Worm (Caenorhabditis elegans) whole organism, L3 larva: ENCODE measurements around the gene cpg-19.

ENCODE experiments used
- ceh-9 ChIP-seq: sonication (generic microtip); optimal IDR thresholded peaks from 2 replicates; lab custom pipeline; 2018; ENCODE audit warnings: missing biosample characterization, missing genetic modification characterization
- elt-1 ChIP-seq: fragments of 150-350 bp; optimal IDR thresholded peaks from 2 replicates; lab custom pipeline; 2014; ENCODE audit warnings: missing biosample characterization, missing genetic modification characterization
- lin-15B ChIP-seq: fragments of 150-350 bp; optimal IDR thresholded peaks from 2 replicates; lab custom pipeline; 2014; ENCODE audit warnings: missing biosample characterization, missing genetic modification characterization

- TF ChIP-seq lin-15B (tag; lab: Kevin White, UChicago): no peak
- no peak for TF ChIP-seq ceh-9 (tag; lab: Kevin White, UChicago)
- TF ChIP-seq elt-1 (tag; lab: Kevin White, UChicago): no peak
Measured at ce11 chrX:16629773-16630172, 8.2 kb downstream of the cpg-19 start.
